Fruit fly (Drosophila melanogaster): ENCODE data around the gene RpL8.

DNA sequence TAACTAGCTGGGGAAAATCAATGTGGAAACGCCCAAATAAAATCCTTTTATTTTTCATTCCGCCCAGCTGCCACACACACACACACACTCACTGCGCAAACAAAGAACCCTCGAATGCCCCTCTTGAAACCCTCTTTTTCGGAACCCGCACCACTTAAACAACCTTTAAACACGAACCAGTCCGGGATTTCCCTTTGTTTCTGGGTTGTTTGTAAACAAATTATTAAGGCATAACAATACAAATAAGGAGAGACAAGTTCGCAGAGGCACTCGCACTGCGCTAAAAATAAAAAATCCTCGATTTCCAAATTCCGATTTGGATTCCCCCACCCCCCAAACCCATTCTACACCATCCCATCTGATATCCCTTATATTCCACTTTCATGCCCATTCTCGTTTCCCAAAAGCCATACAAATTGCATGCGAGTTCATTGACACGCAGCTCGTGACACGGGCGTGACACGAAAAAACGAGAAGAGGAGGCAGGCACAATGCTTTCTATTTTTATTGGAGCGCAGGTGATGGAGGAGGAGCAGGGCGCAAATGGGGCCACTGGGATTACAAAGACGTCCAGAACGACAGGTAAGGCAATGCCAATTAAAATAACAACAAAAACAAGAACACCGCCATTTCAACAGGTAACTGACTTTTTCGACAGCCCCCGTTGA is 7.6 kb upstream of the RpL8 start:
- no peak for TF ChIP-seq CG7045 (GFP tag; optimal IDR thresholded peaks at IDR 0.05)
- no peak for TF ChIP-seq CG14711 (tag; optimal IDR thresholded peaks at IDR 0.05)
- TF ChIP-seq Mnt (GFP tag; optimal IDR thresholded peaks at IDR 0.05), result no peak
- TF ChIP-seq kay (GFP tag; ENCODE audit: borderline replicate concordance), result no peak
- TF ChIP-seq CG12768 (GFP tag; optimal IDR thresholded peaks at IDR 0.05), result no peak
- TF ChIP-seq CG11617 (GFP tag; optimal IDR thresholded peaks at IDR 0.05), result no peak

Data from whole organism, adult.